Worm (Caenorhabditis elegans) whole organism, midembryonic: ENCODE results near the gene F55B11.2.

Experiments used
- cog-1 ChIP-seq: sonication (generic microtip); optimal IDR thresholded peaks from 2 replicates; lab custom pipeline; 2016; ENCODE audit warnings: missing genetic modification characterization, missing compliant biosample characterization
- flt-1 ChIP-seq: fragments of 200-800 bp; sonication (Bioruptor generic); IDR thresholded peaks from 2 replicates; pipeline ENCODE4 v1.3.6; 2022; ENCODE audit warnings: missing genetic modification characterization, missing compliant biosample characterization
- klf-2 ChIP-seq: fragments of 200-800 bp; sonication (Bioruptor generic); conservative IDR thresholded peaks from 2 replicates; pipeline ENCODE4 v1.3.6; 2022; ENCODE audit warnings: missing genetic modification reagents, missing genetic modification characterization, missing compliant biosample characterization
- ref-1 ChIP-seq: fragments of 200-800 bp; sonication (Bioruptor generic); conservative IDR thresholded peaks from 2 replicates; pipeline ENCODE4 v1.3.6; 2022; ENCODE audit warnings: missing genetic modification reagents, missing genetic modification characterization, missing compliant biosample characterization
- tab-1 ChIP-seq: fragments of 200-800 bp; sonication (Bioruptor generic); IDR thresholded peaks from 2 replicates; pipeline ENCODE4 v1.3.6; 2022; ENCODE audit warnings: missing genetic modification characterization, missing compliant biosample characterization
- ztf-23 ChIP-seq: fragments of 200-800 bp; sonication (Bioruptor generic); IDR thresholded peaks from 2 replicates; pipeline ENCODE4 v1.3.6; 2022; ENCODE audit warnings: missing genetic modification reagents, missing genetic modification characterization, missing compliant biosample characterization
- ztf-29 ChIP-seq: fragments of 200-800 bp; sonication (Bioruptor generic); IDR thresholded peaks from 2 replicates; pipeline ENCODE4 v1.3.6; 2022; ENCODE audit warnings: missing genetic modification reagents, missing genetic modification characterization, missing compliant biosample characterization

- no peak for TF ChIP-seq cog-1 (tag; lab: Kevin White, UChicago)
- no peak for TF ChIP-seq ref-1
- no peak for TF ChIP-seq tab-1 (GFP tag; lab: Robert Waterston, UW)
- TF ChIP-seq ztf-29 (GFP tag; lab: Robert Waterston, UW): no peak
- no peak for TF ChIP-seq klf-2 (GFP tag; lab: Robert Waterston, UW)
- TF ChIP-seq flt-1 (GFP tag; lab: Robert Waterston, UW): no peak
- no peak for TF ChIP-seq ztf-23 (GFP tag; lab: Robert Waterston, UW)
Observed at ce11 chrIV:14437391-14437790, 14.3 kb upstream of the F55B11.2 start.
